Worm (Caenorhabditis elegans) whole organism, L4 larva: Measurements from ENCODE around the gene fzr-1.

ENCODE experiments used
- T26A8.4 ChIP-seq: fragments of 200-800 bp; sonication (Bioruptor generic); IDR thresholded peaks from 2 replicates; pipeline ENCODE4 v1.3.6; 2022; ENCODE audit warnings: missing genetic modification characterization, missing compliant biosample characterization
- ama-1 ChIP-seq: fragments of 150-350 bp; optimal IDR thresholded peaks from 2 replicates; lab custom pipeline; 2014; ENCODE audit warnings: inconsistent platforms, mixed read lengths
- ceh-82 ChIP-seq: sonication (generic microtip); optimal IDR thresholded peaks from 2 replicates; lab custom pipeline; 2017; ENCODE audit warnings: missing biosample characterization, missing genetic modification characterization
- daf-12 ChIP-seq: fragments of 150-350 bp; optimal IDR thresholded peaks from 2 replicates; lab custom pipeline; 2014; ENCODE audit warnings: missing biosample characterization, missing genetic modification reagents, missing genetic modification characterization
- dmd-8 ChIP-seq: fragments of 200-800 bp; sonication (Bioruptor generic); IDR thresholded peaks from 2 replicates; pipeline ENCODE4 v1.3.6; 2022; ENCODE audit warnings: missing genetic modification characterization, missing compliant biosample characterization
- egl-27 ChIP-seq: sonication (generic microtip); optimal IDR thresholded peaks from 3 replicates; lab custom pipeline; 2017; ENCODE audit warnings: missing biosample characterization, missing genetic modification reagents, missing genetic modification characterization
- nhr-10 ChIP-seq: fragments of 150-350 bp; optimal IDR thresholded peaks from 2 replicates; lab custom pipeline; 2014; ENCODE audit warnings: missing biosample characterization, missing genetic modification characterization
- nhr-237 ChIP-seq: sonication (generic microtip); optimal IDR thresholded peaks from 2 replicates; lab custom pipeline; 2017; ENCODE audit warnings: missing biosample characterization, missing genetic modification characterization
- skn-1 ChIP-seq: fragments of 150-350 bp; optimal IDR thresholded peaks from 2 replicates; lab custom pipeline; 2014; ENCODE audit warnings: missing biosample characterization, missing genetic modification characterization
- unc-62 ChIP-seq, 3 experiments: fragments of 150-350 bp in 1 of 3; sonication (generic microtip); optimal IDR thresholded peaks in 2 of 3; peaks in 1 of 3; 1 replicate in 1 of 3; 2 replicates in 2 of 3; lab custom pipeline; 2014 to 2017; ENCODE audit warnings: missing biosample characterization in 3 of 3, missing genetic modification characterization in 3 of 3, missing genetic modification reagents in 3 of 3, missing genotype in 1 of 3

- TF ChIP-seq ceh-82 (no peak), dmd-8 (GFP tag; lab: Robert Waterston, UW) (no peak), daf-12 (tag; lab: Kevin White, UChicago) (no peak), skn-1 (no peak), ama-1 (no peak), T26A8.4 (GFP tag; lab: Robert Waterston, UW) (no peak), unc-62 (GFP tag; optimal IDR thresholded peaks at IDR 0.05 in 1 of 2; lab: Kevin White, UChicago) (no peak), unc-62 (tag; optimal IDR thresholded peaks at IDR 0.05; lab: Kevin White, UChicago) (no peak), egl-27 (tag; lab: Kevin White, UChicago) (no peak), nhr-10 (tag; lab: Kevin White, UChicago) (no peak), nhr-237 (tag; lab: Kevin White, UChicago) (no peak)
Measured at ce11 chrII:9674678-9675077, 30.4 kb upstream of the fzr-1 start, which contains the start of gene arc-1.
